Fruit fly (Drosophila melanogaster): ENCODE results near the gene CG31704.

Gene CG31704

dm6 chr2L:11849658-11850057, 9.2 kb downstream of the CG31704 start, which contains the start of gene Mal-B2 (continued):
- TF ChIP-seq CG2678 (tag; optimal IDR thresholded peaks at IDR 0.05), result no peak
- no peak for TF ChIP-seq scrt (GFP tag; optimal IDR thresholded peaks at IDR 0.05)
- no peak for TF ChIP-seq Opbp (GFP tag; IDR thresholded peaks at IDR 0.05; ENCODE audit: partially characterized antibody)
- no peak for TF ChIP-seq lov (optimal IDR thresholded peaks at IDR 0.05)
- TF ChIP-seq lov (GFP tag; IDR thresholded peaks at IDR 0.05), result no peak
- no peak for TF ChIP-seq CG10209 (GFP tag; optimal IDR thresholded peaks at IDR 0.05)
- TF ChIP-seq Meics (GFP tag; optimal IDR thresholded peaks at IDR 0.05), result peak; percentile 2
- TF ChIP-seq sima (GFP tag; optimal IDR thresholded peaks at IDR 0.05), result no peak
- TF ChIP-seq CG10321 (GFP tag; IDR thresholded peaks at IDR 0.05), result no peak
- no peak for TF ChIP-seq Mes4 (GFP tag; optimal IDR thresholded peaks at IDR 0.05)
- TF ChIP-seq CG9797 (GFP tag; optimal IDR thresholded peaks at IDR 0.05), result no peak
- no peak for TF ChIP-seq hb (GFP tag; IDR thresholded peaks at IDR 0.05; ENCODE audit: partially characterized antibody)
- no peak for TF ChIP-seq CG18619 (GFP tag; optimal IDR thresholded peaks at IDR 0.05)
- no peak for TF ChIP-seq abd-A (tag; optimal IDR thresholded peaks at IDR 0.05)
- no peak for TF ChIP-seq CG7963 (GFP tag; IDR thresholded peaks at IDR 0.05; ENCODE audit: partially characterized antibody)
- no peak for TF ChIP-seq gcm (GFP tag; optimal IDR thresholded peaks at IDR 0.05)
- no peak for TF ChIP-seq CG10654 (GFP tag; optimal IDR thresholded peaks at IDR 0.05)
- TF ChIP-seq CG8478 (optimal IDR thresholded peaks at IDR 0.05), result no peak
- TF ChIP-seq CG10147 (GFP tag; optimal IDR thresholded peaks at IDR 0.05), result no peak
- TF ChIP-seq BEAF-32 (GFP tag; optimal IDR thresholded peaks at IDR 0.05), result no peak
- TF ChIP-seq Oli (tag; optimal IDR thresholded peaks at IDR 0.05), result no peak
- no peak for TF ChIP-seq cad (GFP tag; optimal IDR thresholded peaks at IDR 0.05)
- peak; percentile 29 for TF ChIP-seq Sox102F (GFP tag; optimal IDR thresholded peaks at IDR 0.05)
- no peak for TF ChIP-seq CG31388 (GFP tag; optimal IDR thresholded peaks at IDR 0.05)
- TF ChIP-seq Deaf1 (tag; optimal IDR thresholded peaks at IDR 0.05), result no peak
- TF ChIP-seq Chrac-16 (GFP tag; optimal IDR thresholded peaks at IDR 0.05), result no peak

- TF ChIP-seq chm (GFP tag; IDR thresholded peaks at IDR 0.05) (no peak), dan (GFP tag; IDR thresholded peaks at IDR 0.05) (no peak), toy (GFP tag; IDR thresholded peaks at IDR 0.05) (no peak), h (optimal IDR thresholded peaks at IDR 0.05) (no peak), Hand (GFP tag; optimal IDR thresholded peaks at IDR 0.05) (no peak)
Observed at dm6 chr2L:11853130-11853529, 12.6 kb downstream of the CG31704 start, which contains the start of gene CG42751. Gene CG42751, plus strand, starts transcription at chr2L:11853430.

- TF ChIP-seq C15 (GFP tag; IDR thresholded peaks at IDR 0.05), result no peak
- TF ChIP-seq usp (GFP tag; optimal IDR thresholded peaks at IDR 0.05), result no peak
- 0 out of 3 replicates have a peak, but pooled peaks have one; percentile 9 for TF ChIP-seq CG11456 (GFP tag; IDR thresholded peaks at IDR 0.05)
- no peak for TF ChIP-seq eyg (GFP tag; optimal IDR thresholded peaks at IDR 0.05)
Observed at dm6 chr2L:11870867-11871452, 30.5 kb downstream of the CG31704 start.

dm6 chr2L:11874232-11874765, 33.8 kb downstream of the CG31704 start:
- TF ChIP-seq CG32532 (GFP tag; IDR thresholded peaks at IDR 0.05), result no peak
- no peak for TF ChIP-seq Taf1 (GFP tag; IDR thresholded peaks at IDR 0.05)
- TF ChIP-seq CG13894 (tag; optimal IDR thresholded peaks at IDR 0.05), result peak; percentile 44
- TF ChIP-seq CG31365 (tag; optimal IDR thresholded peaks at IDR 0.05), result no peak
- TF ChIP-seq C15 (GFP tag; IDR thresholded peaks at IDR 0.05), result no peak
- no peak for TF ChIP-seq Hr51 (GFP tag; optimal IDR thresholded peaks at IDR 0.05)
- TF ChIP-seq CG15514 (GFP tag; optimal IDR thresholded peaks at IDR 0.05), result peak; percentile 72
- no peak for TF ChIP-seq CG9817 (tag; optimal IDR thresholded peaks at IDR 0.05)
- no peak for TF ChIP-seq CG10267 (tag; optimal IDR thresholded peaks at IDR 0.05)
- TF ChIP-seq Nf-YB (GFP tag; optimal IDR thresholded peaks at IDR 0.05), result no peak
- TF ChIP-seq eyg (GFP tag; optimal IDR thresholded peaks at IDR 0.05), result no peak
- TF ChIP-seq corto (GFP tag; optimal IDR thresholded peaks at IDR 0.05), result no peak
- no peak for TF ChIP-seq seq (GFP tag; IDR thresholded peaks at IDR 0.05)
- no peak for TF ChIP-seq CG7786 (GFP tag; optimal IDR thresholded peaks at IDR 0.05)
- peak; percentile 3 for TF ChIP-seq Hmr (GFP tag; optimal IDR thresholded peaks at IDR 0.05)
